Worm (Caenorhabditis elegans) whole organism, young adult: ENCODE results near the gene pas-6.
A peak's percentile ranks its signal among the peaks of the same experiment; 100 is the strongest.

Experiments
- C17E4.6 ChIP-seq: fragments of 200-800 bp; sonication (Bioruptor generic); IDR thresholded peaks from 2 replicates; pipeline ENCODE4 v1.3.6; 2022; ENCODE audit warnings: missing genetic modification reagents, missing genetic modification characterization, missing compliant biosample characterization
- D2030.7 ChIP-seq: fragments of 200-800 bp; sonication (Bioruptor generic); IDR thresholded peaks from 2 replicates; pipeline ENCODE4 v1.3.6; 2022; ENCODE audit warnings: missing genetic modification reagents, missing genetic modification characterization, missing compliant biosample characterization
- F10E7.11 ChIP-seq: sonication (generic microtip); optimal IDR thresholded peaks from 2 replicates; lab custom pipeline; 2017; ENCODE audit warnings: mild to moderate bottlenecking, missing genetic modification characterization, moderate library complexity, missing compliant biosample characterization
- F49E8.2 ChIP-seq: sonication (generic microtip); optimal IDR thresholded peaks from 3 replicates; lab custom pipeline; 2017; ENCODE audit warnings: missing genetic modification characterization, mild to moderate bottlenecking, missing compliant biosample characterization, antibody characterized with exemption, moderate library complexity; ENCODE audit not compliant: insufficient read depth
- Y53F4B.3 ChIP-seq: fragments of 200-800 bp; sonication (Bioruptor generic); IDR thresholded peaks from 2 replicates; pipeline ENCODE4 v1.3.6; 2022; ENCODE audit warnings: missing genetic modification reagents, missing genetic modification characterization, missing compliant biosample characterization
- Y53G8AR.9 ChIP-seq: fragments of 200-800 bp; sonication (Bioruptor generic); conservative IDR thresholded peaks from 2 replicates; pipeline ENCODE4 v1.3.6; 2022; ENCODE audit warnings: missing genetic modification reagents, missing genetic modification characterization, missing compliant biosample characterization
- Y56A3A.18 ChIP-seq: fragments of 200-800 bp; sonication (Bioruptor generic); IDR thresholded peaks from 2 replicates; pipeline ENCODE4 v1.3.6; 2022; ENCODE audit warnings: missing genetic modification reagents, missing genetic modification characterization, missing compliant biosample characterization
- Y95B8A.8 ChIP-seq: fragments of 200-800 bp; sonication (Bioruptor generic); IDR thresholded peaks from 2 replicates; pipeline ENCODE4 v1.3.6; 2022; ENCODE audit warnings: missing genetic modification reagents, missing genetic modification characterization, missing compliant biosample characterization
- ama-1 ChIP-seq, 3 experiments: fragments of 150-350 bp in 1 of 3; sonication (generic microtip) in 2 of 3; optimal IDR thresholded peaks; 2 replicates each; lab custom pipeline; 2014 to 2018; ENCODE audit warnings: missing biosample characterization in 2 of 3, missing genetic modification characterization in 2 of 3, missing genetic modification reagents in 2 of 3
- aptf-3 ChIP-seq: fragments of 200-800 bp; sonication (Bioruptor generic); IDR thresholded peaks from 2 replicates; pipeline ENCODE4 v1.3.6; 2022; ENCODE audit warnings: missing genetic modification characterization, missing compliant biosample characterization
- atf-7 ChIP-seq: sonication (generic microtip); optimal IDR thresholded peaks from 2 replicates; lab custom pipeline; 2017; ENCODE audit warnings: mild to moderate bottlenecking, missing genetic modification characterization, missing compliant biosample characterization
- athp-1 ChIP-seq: sonication (generic microtip); optimal IDR thresholded peaks from 2 replicates; lab custom pipeline; 2017; ENCODE audit warnings: mild to moderate bottlenecking, missing genetic modification characterization, missing compliant biosample characterization
- attf-5 ChIP-seq: fragments of 200-800 bp; sonication (Bioruptor generic); optimal IDR thresholded peaks from 2 replicates; lab custom pipeline; 2018; ENCODE audit warnings: mild to moderate bottlenecking, missing genetic modification characterization, missing compliant biosample characterization
- bed-1 ChIP-seq: fragments of 200-800 bp; sonication (Bioruptor generic); IDR thresholded peaks from 2 replicates; pipeline ENCODE4 v1.3.6; 2022; ENCODE audit warnings: missing genetic modification reagents, missing genetic modification characterization, missing compliant biosample characterization
- ceh-100 ChIP-seq: fragments of 200-800 bp; sonication (Bioruptor generic); IDR thresholded peaks from 2 replicates; pipeline ENCODE4 v1.3.6; 2022; ENCODE audit warnings: missing genetic modification reagents, missing genetic modification characterization, missing compliant biosample characterization
- ceh-40 ChIP-seq: fragments of 200-800 bp; sonication (Bioruptor generic); IDR thresholded peaks from 2 replicates; pipeline ENCODE4 v1.3.6; 2022; ENCODE audit warnings: missing genetic modification characterization, missing compliant biosample characterization
- ceh-58 ChIP-seq: fragments of 200-800 bp; sonication (Bioruptor generic); IDR thresholded peaks from 2 replicates; pipeline ENCODE4 v1.3.6; 2022; ENCODE audit warnings: missing genetic modification characterization, missing compliant biosample characterization
- ceh-91 ChIP-seq: fragments of 200-800 bp; sonication (Bioruptor generic); IDR thresholded peaks from 2 replicates; pipeline ENCODE4 v1.3.6; 2022; ENCODE audit warnings: missing genetic modification reagents, missing genetic modification characterization, missing compliant biosample characterization
- die-1 ChIP-seq: sonication (generic microtip); optimal IDR thresholded peaks from 2 replicates; lab custom pipeline; 2016; ENCODE audit warnings: missing genotype, mild to moderate bottlenecking, missing genetic modification characterization, missing compliant biosample characterization
- dpl-1 ChIP-seq: fragments of 150-350 bp; optimal IDR thresholded peaks from 2 replicates; lab custom pipeline; 2014; ENCODE audit warnings: missing biosample characterization, missing genetic modification reagents, missing genetic modification characterization
- ets-4 ChIP-seq: fragments of 200-800 bp; sonication (Bioruptor generic); optimal IDR thresholded peaks from 2 replicates; lab custom pipeline; 2018; ENCODE audit warnings: mild to moderate bottlenecking, missing genetic modification characterization, missing compliant biosample characterization
- fkh-3 ChIP-seq: sonication (generic microtip); optimal IDR thresholded peaks from 2 replicates; lab custom pipeline; 2016; ENCODE audit warnings: mild to moderate bottlenecking, missing genetic modification characterization, missing compliant biosample characterization
- hmg-20 ChIP-seq: fragments of 200-800 bp; sonication (Bioruptor generic); IDR thresholded peaks from 2 replicates; pipeline ENCODE4 v1.3.6; 2022; ENCODE audit warnings: missing genetic modification reagents, missing genetic modification characterization, missing compliant biosample characterization
- hrde-1 ChIP-seq: sonication (generic microtip); optimal IDR thresholded peaks from 2 replicates; lab custom pipeline; 2016; ENCODE audit warnings: missing genetic modification characterization, mild to moderate bottlenecking, missing compliant biosample characterization, moderate library complexity, missing genotype, missing genetic modification reagents, borderline replicate concordance
- hsf-1 ChIP-seq: fragments of 200-800 bp; sonication (Bioruptor generic); IDR thresholded peaks from 2 replicates; pipeline ENCODE4 v1.3.6; 2022; ENCODE audit warnings: missing genetic modification reagents, missing genetic modification characterization, missing compliant biosample characterization
- let-607 ChIP-seq, 2 experiments: fragments of 200-800 bp in 1 of 2; sonication (Bioruptor generic) in 1 of 2; sonication (generic microtip) in 1 of 2; optimal IDR thresholded peaks; 2 replicates each; lab custom pipeline; 2016 to 2018; ENCODE audit warnings: mild to moderate bottlenecking in 2 of 2, missing compliant biosample characterization in 2 of 2, missing genetic modification characterization in 2 of 2, moderate library complexity in 2 of 2, missing genotype in 1 of 2
- lin-54 ChIP-seq: fragments of 200-800 bp; sonication (Bioruptor generic); optimal IDR thresholded peaks from 2 replicates; lab custom pipeline; 2018; ENCODE audit warnings: mild to moderate bottlenecking, missing genetic modification characterization, missing compliant biosample characterization
- lsy-27 ChIP-seq: sonication (generic microtip); optimal IDR thresholded peaks from 2 replicates; lab custom pipeline; 2017; ENCODE audit warnings: missing genetic modification characterization, mild to moderate bottlenecking, missing compliant biosample characterization, antibody characterized with exemption, missing genotype, borderline replicate concordance; ENCODE audit not compliant: insufficient read depth
- madf-3 ChIP-seq: fragments of 200-800 bp; sonication (Bioruptor generic); IDR thresholded peaks from 2 replicates; pipeline ENCODE4 v1.3.6; 2022; ENCODE audit warnings: missing genetic modification reagents, missing genetic modification characterization, missing compliant biosample characterization
- madf-6 ChIP-seq: fragments of 200-800 bp; sonication (Bioruptor generic); IDR thresholded peaks from 2 replicates; pipeline ENCODE4 v1.3.6; 2022; ENCODE audit warnings: missing genetic modification reagents, missing genetic modification characterization, missing compliant biosample characterization
- madf-8 ChIP-seq: fragments of 200-800 bp; sonication (Bioruptor generic); conservative IDR thresholded peaks from 2 replicates; pipeline ENCODE4 v1.3.6; 2022; ENCODE audit warnings: missing genetic modification reagents, missing genetic modification characterization, missing compliant biosample characterization
- mcd-1 ChIP-seq: fragments of 200-800 bp; sonication (Bioruptor generic); IDR thresholded peaks from 2 replicates; pipeline ENCODE4 v1.3.6; 2022; ENCODE audit warnings: missing genetic modification reagents, missing genetic modification characterization, missing compliant biosample characterization
- mes-4 ChIP-seq: sonication (generic microtip); optimal IDR thresholded peaks from 2 replicates; lab custom pipeline; 2016; ENCODE audit warnings: missing genotype, missing genetic modification characterization, missing compliant biosample characterization
- mxl-1 ChIP-seq: sonication (generic microtip); optimal IDR thresholded peaks from 2 replicates; lab custom pipeline; 2016; ENCODE audit warnings: missing genetic modification characterization, missing compliant biosample characterization
- nfya-1 ChIP-seq: sonication (generic microtip); optimal IDR thresholded peaks from 2 replicates; lab custom pipeline; 2017; ENCODE audit warnings: antibody characterized with exemption, missing compliant biosample characterization, missing genetic modification characterization, borderline replicate concordance; ENCODE audit not compliant: insufficient read depth
- nhr-120 ChIP-seq: fragments of 200-800 bp; sonication (Bioruptor generic); IDR thresholded peaks from 2 replicates; pipeline ENCODE4 v1.3.6; 2022; ENCODE audit warnings: missing genetic modification characterization, missing compliant biosample characterization
- nhr-80 ChIP-seq: sonication (generic microtip); optimal IDR thresholded peaks from 2 replicates; lab custom pipeline; 2016; ENCODE audit warnings: missing genetic modification characterization, missing compliant biosample characterization
- pbrm-1 ChIP-seq: fragments of 200-800 bp; sonication (Bioruptor generic); IDR thresholded peaks from 2 replicates; pipeline ENCODE4 v1.3.6; 2022; ENCODE audit warnings: missing genetic modification reagents, missing genetic modification characterization, missing compliant biosample characterization
- rcor-1 ChIP-seq: fragments of 200-800 bp; sonication (Bioruptor generic); IDR thresholded peaks from 2 replicates; pipeline ENCODE4 v1.3.6; 2022; ENCODE audit warnings: missing genetic modification reagents, missing genetic modification characterization, missing compliant biosample characterization
- rec-8 ChIP-seq, 2 experiments: sonication (generic microtip); optimal IDR thresholded peaks; 2 replicates each; lab custom pipeline; 2016; ENCODE audit warnings: mild to moderate bottlenecking in 2 of 2, missing genetic modification characterization in 2 of 2, missing genetic modification reagents in 2 of 2, missing genotype in 2 of 2, missing biosample characterization in 1 of 2, missing compliant biosample characterization in 1 of 2, moderate library complexity in 1 of 2
- repo-1 ChIP-seq: sonication (generic microtip); optimal IDR thresholded peaks from 2 replicates; lab custom pipeline; 2017; ENCODE audit warnings: mild to moderate bottlenecking, missing genetic modification characterization, missing compliant biosample characterization
- snpc-1.3 ChIP-seq: sonication (generic microtip); optimal IDR thresholded peaks from 2 replicates; lab custom pipeline; 2017; ENCODE audit warnings: missing genetic modification characterization, mild to moderate bottlenecking, missing compliant biosample characterization, antibody characterized with exemption, moderate library complexity, missing genotype, missing genetic modification reagents; ENCODE audit not compliant: insufficient read depth
- snpc-4 ChIP-seq, 5 experiments: fragments of 150-350 bp in 1 of 5; sonication (generic microtip) in 4 of 5; optimal IDR thresholded peaks; 2 replicates each; lab custom pipeline; 2014 to 2018; ENCODE audit warnings: missing genetic modification characterization in 5 of 5, missing biosample characterization in 3 of 5, antibody characterized with exemption in 2 of 5, mild to moderate bottlenecking in 2 of 5, missing compliant biosample characterization in 2 of 5, missing genotype in 2 of 5, moderate library complexity in 2 of 5, missing genetic modification reagents in 1 of 5
- unc-62 ChIP-seq: fragments of 150-350 bp; optimal IDR thresholded peaks from 2 replicates; lab custom pipeline; 2014; ENCODE audit warnings: missing biosample characterization, missing genetic modification reagents, missing genetic modification characterization
- ztf-25 ChIP-seq: fragments of 200-800 bp; sonication (Bioruptor generic); IDR thresholded peaks from 2 replicates; pipeline ENCODE4 v1.3.6; 2022; ENCODE audit warnings: missing genetic modification reagents, missing genetic modification characterization, missing compliant biosample characterization
- ztf-28 ChIP-seq: fragments of 200-800 bp; sonication (Bioruptor generic); IDR thresholded peaks from 2 replicates; pipeline ENCODE4 v1.3.6; 2022; ENCODE audit warnings: missing genetic modification reagents, missing genetic modification characterization, missing compliant biosample characterization

The pas-6 gene

ce11 chrV:5591887-5592286 is 7.7 kb upstream of the pas-6 start (continued):
- TF ChIP-seq attf-5 (peak; percentile 46), ceh-40 (GFP tag; lab: Robert Waterston, UW) (0 out of 2 replicates have a peak, but pooled peaks have one; percentile 75), Y95B8A.8 (peak; percentile 85), ceh-91 (GFP tag; lab: Robert Waterston, UW) (peak; percentile 29; the same call in 1 of the 2 replicates), repo-1 (tag; lab: Kevin White, UChicago) (peak; percentile 29), aptf-3 (GFP tag; lab: Robert Waterston, UW) (no peak), pbrm-1 (GFP tag; lab: Robert Waterston, UW) (peak; percentile 68), mcd-1 (GFP tag; lab: Robert Waterston, UW) (no peak), lin-54 (GFP tag; lab: Kevin White, UChicago) (peak; percentile 56), F49E8.2 (tag; lab: Kevin White, UChicago) (peak; percentile 44), C17E4.6 (peak; percentile 71), hsf-1 (GFP tag; lab: Robert Waterston, UW) (peak; percentile 61; the same call in 1 of the 2 replicates), nhr-80 (tag; lab: Kevin White, UChicago) (no peak), ztf-25 (GFP tag; lab: Robert Waterston, UW) (peak; percentile 94), hmg-20 (no peak), atf-7 (tag; lab: Kevin White, UChicago) (peak; percentile 72), madf-8 (GFP tag; lab: Robert Waterston, UW) (no peak), athp-1 (tag; lab: Kevin White, UChicago) (peak; percentile 88), snpc-4 (GFP tag; optimal IDR thresholded peaks at IDR 0.05; lab: Kevin White, UChicago) (no peak), snpc-4 (tag; optimal IDR thresholded peaks at IDR 0.05; lab: Kevin White, UChicago) (peak in 2 of 4 experiments; percentile 13 to 34), nhr-120 (0 out of 2 replicates have a peak, but pooled peaks have one; percentile 54), ztf-28 (0 out of 2 replicates have a peak, but pooled peaks have one; percentile 55), mxl-1 (tag; lab: Kevin White, UChicago) (peak; percentile 75), mes-4 (tag; lab: Kevin White, UChicago) (peak; percentile 41), hrde-1 (tag; lab: Kevin White, UChicago) (peak; percentile 62), die-1 (tag; lab: Kevin White, UChicago) (peak; percentile 70), let-607 (tag; optimal IDR thresholded peaks at IDR 0.05; lab: Kevin White, UChicago) (peak in 1 of 2 experiments; percentile 24), Y53F4B.3 (GFP tag; lab: Robert Waterston, UW) (peak; percentile 68; the same call in 1 of the 2 replicates), F10E7.11 (tag; lab: Kevin White, UChicago) (peak; percentile 89), Y56A3A.18 (GFP tag; lab: Robert Waterston, UW) (no peak), rec-8 (tag; optimal IDR thresholded peaks at IDR 0.05; lab: Kevin White, UChicago) (peak in 1 of 2 experiments; percentile 48), lsy-27 (tag; lab: Kevin White, UChicago) (no peak), unc-62 (GFP tag; lab: Kevin White, UChicago) (no peak), snpc-1.3 (peak; percentile 81), ceh-100 (GFP tag; lab: Robert Waterston, UW) (peak; percentile 50; the same call in 1 of the 2 replicates), fkh-3 (tag; lab: Kevin White, UChicago) (peak; percentile 69), dpl-1 (GFP tag; lab: Kevin White, UChicago) (no peak), Y53G8AR.9 (no peak; the same call in 1 of the 2 replicates), ets-4 (no peak), ama-1 (optimal IDR thresholded peaks at IDR 0.05; lab: Kevin White, UChicago) (no peak), ama-1 (GFP tag; optimal IDR thresholded peaks at IDR 0.05; lab: Kevin White, UChicago) (peak in 1 of 2 experiments; percentile 86), nfya-1 (tag; lab: Kevin White, UChicago) (no peak), madf-6 (peak; percentile 77), bed-1 (no peak), ceh-58 (GFP tag; lab: Robert Waterston, UW) (no peak), D2030.7 (GFP tag; lab: Robert Waterston, UW) (peak; percentile 79), madf-3 (GFP tag; lab: Robert Waterston, UW) (peak; percentile 83), rcor-1 (GFP tag; lab: Robert Waterston, UW) (peak; percentile 51)
